Fruit fly (Drosophila melanogaster) whole organism, embryonic: Measurements from ENCODE around the gene CG1764.
A peak's percentile ranks its signal among the peaks of the same experiment; 100 is the strongest.

Experiments used
- Abd-B ChIP-seq: fragments of 200-800 bp; sonication (Bioruptor generic); optimal IDR thresholded peaks from 2 replicates; lab custom pipeline; 2018; ENCODE audit warnings: missing biosample characterization, mild to moderate bottlenecking, missing genetic modification characterization, moderate library complexity
- Atf3 ChIP-seq: fragments of 200-800 bp; sonication (Bioruptor generic); optimal IDR thresholded peaks from 3 replicates; lab custom pipeline; 2016; ENCODE audit warnings: missing biosample characterization, missing genetic modification characterization
- Bgb ChIP-seq: fragments of 200-800 bp; sonication (Bioruptor generic); IDR thresholded peaks from 2 replicates; pipeline ENCODE4 v1.3.6; 2022; ENCODE audit warnings: missing biosample characterization, missing genetic modification characterization; ENCODE audit not compliant: partially characterized antibody
- Bteb2 ChIP-seq: fragments of 200-800 bp; sonication (Bioruptor generic); optimal IDR thresholded peaks from 2 replicates; lab custom pipeline; 2016; ENCODE audit warnings: missing biosample characterization, missing genetic modification characterization
- CG10462 ChIP-seq: fragments of 200-800 bp; sonication (Bioruptor generic); optimal IDR thresholded peaks from 2 replicates; lab custom pipeline; 2016; ENCODE audit warnings: missing biosample characterization, missing genetic modification characterization
- CG11560 ChIP-seq: fragments of 200-800 bp; sonication (Bioruptor generic); IDR thresholded peaks from 3 replicates; pipeline ENCODE4 v1.3.6; 2022; ENCODE audit warnings: missing biosample characterization, missing genetic modification characterization
- CG2116 ChIP-seq: fragments of 200-800 bp; sonication (Bioruptor generic); optimal IDR thresholded peaks from 3 replicates; lab custom pipeline; 2018; ENCODE audit warnings: missing biosample characterization, mild to moderate bottlenecking, missing genetic modification characterization
- CG2120 ChIP-seq: fragments of 200-800 bp; sonication (Bioruptor generic); optimal IDR thresholded peaks from 3 replicates; lab custom pipeline; 2016; ENCODE audit warnings: missing biosample characterization, missing genetic modification characterization
- CG3065 ChIP-seq: fragments of 200-800 bp; sonication (Bioruptor generic); optimal IDR thresholded peaks from 2 replicates; lab custom pipeline; 2016; ENCODE audit warnings: missing biosample characterization, missing genetic modification characterization
- CG34224 ChIP-seq: fragments of 200-800 bp; sonication (Bioruptor generic); IDR thresholded peaks from 3 replicates; pipeline ENCODE4 v1.3.6; 2022; ENCODE audit warnings: missing biosample characterization, missing genetic modification characterization; ENCODE audit not compliant: partially characterized antibody
- CG3838 ChIP-seq: fragments of 200-800 bp; sonication (Bioruptor generic); optimal IDR thresholded peaks from 3 replicates; lab custom pipeline; 2016; ENCODE audit warnings: missing biosample characterization, missing genetic modification characterization
- CG3995 ChIP-seq: fragments of 200-800 bp; sonication (Bioruptor generic); optimal IDR thresholded peaks from 3 replicates; lab custom pipeline; 2016; ENCODE audit warnings: missing biosample characterization, missing genetic modification characterization
- CG42726 ChIP-seq: fragments of 200-800 bp; sonication (Bioruptor generic); IDR thresholded peaks from 2 replicates; pipeline ENCODE4 v1.3.6; 2022; ENCODE audit warnings: missing biosample characterization, missing genetic modification characterization; ENCODE audit not compliant: partially characterized antibody
- CG43689 ChIP-seq: fragments of 200-800 bp; sonication (Bioruptor generic); IDR thresholded peaks from 2 replicates; pipeline ENCODE4 v1.3.6; 2022; ENCODE audit warnings: missing biosample characterization, missing genetic modification characterization
- CG4404 ChIP-seq: fragments of 200-800 bp; sonication (Bioruptor generic); IDR thresholded peaks from 2 replicates; pipeline ENCODE4 v1.3.6; 2022; ENCODE audit warnings: missing biosample characterization, missing genetic modification characterization
- CG4424 ChIP-seq: fragments of 200-800 bp; sonication (Bioruptor generic); optimal IDR thresholded peaks from 3 replicates; lab custom pipeline; 2016; ENCODE audit warnings: missing biosample characterization, missing genetic modification characterization
- CG6175 ChIP-seq: fragments of 200-800 bp; sonication (Bioruptor generic); IDR thresholded peaks from 3 replicates; pipeline ENCODE4 v1.3.6; 2022; ENCODE audit warnings: missing biosample characterization, missing genetic modification characterization
- CG6254 ChIP-seq: fragments of 200-800 bp; sonication (Bioruptor generic); optimal IDR thresholded peaks from 3 replicates; lab custom pipeline; 2017; ENCODE audit warnings: mild to moderate bottlenecking, missing biosample characterization, missing genetic modification reagents, missing genetic modification characterization
- CG7745 ChIP-seq: fragments of 200-800 bp; sonication (Bioruptor generic); optimal IDR thresholded peaks from 2 replicates; lab custom pipeline; 2018; ENCODE audit warnings: missing biosample characterization, mild to moderate bottlenecking, missing genetic modification characterization, moderate library complexity
- CG7928 ChIP-seq: fragments of 200-800 bp; sonication (Bioruptor generic); optimal IDR thresholded peaks from 2 replicates; lab custom pipeline; 2017; ENCODE audit warnings: missing biosample characterization, mild to moderate bottlenecking, missing genetic modification characterization
- CG7963 ChIP-seq: fragments of 200-800 bp; sonication (Bioruptor generic); IDR thresholded peaks from 3 replicates; pipeline ENCODE4 v1.3.6; 2022; ENCODE audit warnings: missing biosample characterization, missing genetic modification characterization; ENCODE audit not compliant: partially characterized antibody
- CG8290 ChIP-seq, 3 experiments: fragments of 200-800 bp; sonication (Bioruptor generic); optimal IDR thresholded peaks; 2 replicates each; lab custom pipeline; 2016 to 2019; ENCODE audit warnings: missing biosample characterization in 3 of 3, missing genetic modification characterization in 3 of 3, mild to moderate bottlenecking in 2 of 3, moderate library complexity in 1 of 3
- CG8924 ChIP-seq: fragments of 200-800 bp; optimal IDR thresholded peaks from 3 replicates; lab custom pipeline; 2019; ENCODE audit warnings: missing biosample characterization, mild to moderate bottlenecking, missing genetic modification characterization, moderate library complexity
- CG9609 ChIP-seq: fragments of 200-800 bp; sonication (Bioruptor generic); optimal IDR thresholded peaks from 3 replicates; lab custom pipeline; 2016; ENCODE audit warnings: missing biosample characterization, missing genetic modification characterization
- CTCF ChIP-seq: fragments of 200-800 bp; sonication (Bioruptor generic); optimal IDR thresholded peaks from 2 replicates; lab custom pipeline; 2017; ENCODE audit warnings: missing biosample characterization, mild to moderate bottlenecking, missing genetic modification characterization, moderate library complexity
- E2f1 ChIP-seq: fragments of 200-800 bp; sonication (Bioruptor generic); IDR thresholded peaks from 2 replicates; pipeline ENCODE4 v1.3.6; 2022; ENCODE audit warnings: missing biosample characterization, missing genetic modification characterization
- HLH4C ChIP-seq: fragments of 200-800 bp; sonication (Bioruptor generic); IDR thresholded peaks from 3 replicates; pipeline ENCODE4 v1.3.6; 2022; ENCODE audit warnings: missing biosample characterization, missing genetic modification characterization; ENCODE audit not compliant: partially characterized antibody
- HmgZ ChIP-seq: fragments of 200-800 bp; sonication (Bioruptor generic); optimal IDR thresholded peaks from 2 replicates; lab custom pipeline; 2018; ENCODE audit warnings: missing biosample characterization, mild to moderate bottlenecking, missing genetic modification characterization
- Pdp1 ChIP-seq, 2 experiments: fragments of 200-800 bp; sonication (Bioruptor generic); optimal IDR thresholded peaks; 3 replicates each; lab custom pipeline; 2016; ENCODE audit warnings: missing biosample characterization in 2 of 2, missing genetic modification characterization in 2 of 2, mild to moderate bottlenecking in 1 of 2, moderate library complexity in 1 of 2
- Rfx ChIP-seq: fragments of 200-800 bp; sonication (Bioruptor generic); IDR thresholded peaks from 2 replicates; pipeline ENCODE4 v1.3.6; 2022; ENCODE audit warnings: missing biosample characterization, missing genetic modification characterization
- Sin3A ChIP-seq: fragments of >200 bp; optimal IDR thresholded peaks from 2 replicates; lab custom pipeline; 2018
- cad ChIP-seq: fragments of >200 bp; optimal IDR thresholded peaks from 2 replicates; lab custom pipeline; 2017; ENCODE audit warnings: missing biosample characterization, missing genetic modification characterization
- cas ChIP-seq: fragments of 200-800 bp; sonication (Bioruptor generic); IDR thresholded peaks from 2 replicates; pipeline ENCODE4 v1.3.6; 2022; ENCODE audit warnings: missing biosample characterization, missing genetic modification characterization
- chinmo ChIP-seq: fragments of 200-800 bp; sonication (Bioruptor generic); IDR thresholded peaks from 4 replicates; pipeline ENCODE4 v1.3.6; 2022; ENCODE audit warnings: missing biosample characterization, missing genetic modification characterization; ENCODE audit not compliant: partially characterized antibody
- fd3F ChIP-seq: fragments of 200-800 bp; sonication (Bioruptor generic); optimal IDR thresholded peaks from 2 replicates; lab custom pipeline; 2018; ENCODE audit warnings: missing biosample characterization, mild to moderate bottlenecking, missing genetic modification characterization, moderate library complexity
- gcm ChIP-seq: fragments of 200-800 bp; sonication (Bioruptor generic); optimal IDR thresholded peaks from 2 replicates; lab custom pipeline; 2019; ENCODE audit warnings: missing biosample characterization, mild to moderate bottlenecking, missing genetic modification characterization, moderate library complexity
- gfzf ChIP-seq: fragments of 200-800 bp; sonication (Bioruptor generic); optimal IDR thresholded peaks from 2 replicates; lab custom pipeline; 2016; ENCODE audit warnings: missing biosample characterization, mild to moderate bottlenecking, missing genetic modification characterization, moderate library complexity
- gro ChIP-seq: fragments of 200-800 bp; sonication (Bioruptor generic); optimal IDR thresholded peaks from 2 replicates; lab custom pipeline; 2016; ENCODE audit warnings: missing biosample characterization, missing genetic modification characterization
- insv ChIP-seq, 2 experiments: fragments of 200-800 bp; sonication (Bioruptor generic); optimal IDR thresholded peaks; 3 replicates each; lab custom pipeline; 2016 to 2018; ENCODE audit warnings: missing biosample characterization in 2 of 2, missing genetic modification characterization in 2 of 2
- luna ChIP-seq: fragments of 200-800 bp; sonication (Bioruptor generic); optimal IDR thresholded peaks from 2 replicates; lab custom pipeline; 2016; ENCODE audit warnings: missing biosample characterization, missing genetic modification characterization
- nom ChIP-seq: fragments of 200-800 bp; sonication (Bioruptor generic); optimal IDR thresholded peaks from 2 replicates; lab custom pipeline; 2017; ENCODE audit warnings: missing biosample characterization, missing genetic modification characterization, mild to moderate bottlenecking, moderate library complexity, missing genetic modification reagents
- pan ChIP-seq, 4 experiments: fragments of >200 bp in 3 of 4; fragments of 200-800 bp in 1 of 4; sonication (Bioruptor generic) in 1 of 4; optimal IDR thresholded peaks in 3 of 4; IDR thresholded peaks in 1 of 4; 2 replicates each; pipeline versions ENCODE4 v1.3.6 to Lab custom; 2017 to 2022; ENCODE audit warnings: missing biosample characterization in 2 of 4, missing genetic modification characterization in 2 of 4, mixed read lengths in 1 of 4
- rib ChIP-seq: fragments of 200-800 bp; sonication (Bioruptor generic); IDR thresholded peaks from 2 replicates; pipeline ENCODE4 v1.3.6; 2022; ENCODE audit warnings: missing biosample characterization, missing genetic modification characterization
- sim ChIP-seq: fragments of 200-800 bp; sonication (Bioruptor generic); IDR thresholded peaks from 2 replicates; pipeline ENCODE4 v1.3.6; 2022; ENCODE audit warnings: missing biosample characterization, missing genetic modification characterization
- sima ChIP-seq: fragments of 200-800 bp; sonication (Bioruptor generic); optimal IDR thresholded peaks from 2 replicates; lab custom pipeline; 2016; ENCODE audit warnings: missing biosample characterization, missing genetic modification characterization
- slp2 ChIP-seq: fragments of 200-800 bp; sonication (Bioruptor generic); optimal IDR thresholded peaks from 2 replicates; lab custom pipeline; 2016; ENCODE audit warnings: missing biosample characterization, missing genetic modification characterization
- sob ChIP-seq: fragments of 200-800 bp; sonication (Bioruptor generic); IDR thresholded peaks from 2 replicates; pipeline ENCODE4 v1.3.6; 2022; ENCODE audit warnings: missing biosample characterization, missing genetic modification characterization
- toy ChIP-seq: fragments of 200-800 bp; sonication (Bioruptor generic); IDR thresholded peaks from 2 replicates; pipeline ENCODE4 v1.3.6; 2022; ENCODE audit warnings: missing biosample characterization, missing genetic modification characterization
- zfh1 ChIP-seq: fragments of 200-800 bp; sonication (Bioruptor generic); IDR thresholded peaks from 3 replicates; pipeline ENCODE4 v1.3.6; 2022; ENCODE audit warnings: missing biosample characterization, missing genetic modification characterization

The CG1764 gene

DNA sequence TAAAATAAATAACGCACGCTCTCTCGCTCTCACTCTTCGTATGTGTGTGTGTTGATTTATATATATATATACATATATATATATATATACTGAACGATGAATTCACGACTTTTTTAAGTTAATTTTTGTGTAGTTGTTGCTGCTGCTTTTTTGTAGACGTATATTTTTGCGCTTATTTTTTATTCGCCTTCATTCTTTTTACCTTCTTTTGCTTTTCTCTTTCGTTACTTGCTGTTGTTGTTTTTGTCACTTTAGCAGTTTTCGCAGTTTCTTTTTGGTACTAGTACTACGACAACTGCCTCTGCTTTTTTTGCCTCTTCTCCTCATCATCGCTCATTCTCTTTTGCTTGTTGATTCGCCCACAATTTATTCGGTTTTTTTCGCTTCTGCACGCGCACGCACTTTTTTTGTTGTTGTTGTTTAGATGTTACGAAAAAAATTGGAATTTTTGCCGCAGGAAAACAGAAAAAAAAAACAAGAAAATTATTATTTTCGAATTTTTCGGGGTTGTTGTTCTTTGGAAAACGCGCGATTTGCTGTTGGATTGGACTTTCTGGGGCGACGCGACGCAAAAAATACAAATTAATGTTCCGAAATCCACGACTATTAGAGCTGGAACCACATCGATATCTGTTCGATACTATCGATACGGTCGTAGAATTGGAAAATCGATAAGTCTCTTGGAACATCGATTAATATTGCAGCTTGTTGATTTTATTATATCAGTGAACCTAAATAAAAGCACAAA lies 17.0 kb downstream of the CG1764 start, which contains the start of the genes HDAC4 and CG15743 (continued):
- TF ChIP-seq toy (no peak), CG2120 (GFP tag; lab: Kevin White, UChicago) (peak; percentile 8), CG8924 (tag; lab: Kevin White, UChicago) (peak; percentile 8), HLH4C (GFP tag; lab: Robert Waterston, UW) (peak; percentile 91), rib (0 out of 2 replicates have a peak, but pooled peaks have one; percentile 33), CG3838 (GFP tag; lab: Kevin White, UChicago) (no peak), cas (GFP tag; lab: Robert Waterston, UW) (no peak), Bgb (peak; percentile 89), pan (optimal IDR thresholded peaks at IDR 0.05; lab: Kevin White, UChicago) (no peak), pan (GFP tag; optimal IDR thresholded peaks at IDR 0.05 in 1 of 2, IDR thresholded peaks at IDR 0.05 in 1 of 2) (no peak), sima (GFP tag; lab: Kevin White, UChicago) (no peak), CG42726 (GFP tag; lab: Robert Waterston, UW) (peak; percentile 64; the same call in 1 of the 2 replicates), Bteb2 (GFP tag; lab: Kevin White, UChicago) (no peak), E2f1 (GFP tag; lab: Robert Waterston, UW) (no peak), CG43689 (GFP tag; lab: Robert Waterston, UW) (no peak), CG8290 (GFP tag; optimal IDR thresholded peaks at IDR 0.05; lab: Kevin White, UChicago) (peak; percentile 59), CG8290 (tag; optimal IDR thresholded peaks at IDR 0.05; lab: Kevin White, UChicago) (peak in 1 of 2 experiments; percentile 83), sob (GFP tag; lab: Robert Waterston, UW) (no peak), slp2 (GFP tag; lab: Kevin White, UChicago) (no peak), zfh1 (0 out of 3 replicates have a peak, but pooled peaks have one; percentile 39), gro (GFP tag; lab: Kevin White, UChicago) (peak; percentile 24), CTCF (no peak), Pdp1 (GFP tag; optimal IDR thresholded peaks at IDR 0.05; lab: Kevin White, UChicago) (peak; percentile 21 to 38), Sin3A (lab: Kevin White, UChicago) (peak; percentile 15), CG3065 (no peak), nom (GFP tag; lab: Kevin White, UChicago) (peak; percentile 37), CG34224 (GFP tag; lab: Robert Waterston, UW) (peak; percentile 90), fd3F (GFP tag; lab: Kevin White, UChicago) (no peak), CG10462 (GFP tag; lab: Kevin White, UChicago) (no peak), luna (GFP tag; lab: Kevin White, UChicago) (no peak), chinmo (peak; percentile 82; the same call in 1 of the 4 replicates), CG2116 (GFP tag; lab: Kevin White, UChicago) (peak; percentile 78), CG4424 (GFP tag; lab: Kevin White, UChicago) (no peak), CG7928 (GFP tag; lab: Kevin White, UChicago) (no peak), HmgZ (tag; lab: Kevin White, UChicago) (no peak), CG3995 (peak; percentile 10), insv (GFP tag; optimal IDR thresholded peaks at IDR 0.05; lab: Kevin White, UChicago) (peak in 1 of 2 experiments; percentile 85), Atf3 (no peak), Rfx (GFP tag; lab: Robert Waterston, UW) (peak; percentile 19; the same call in 1 of the 2 replicates), CG7745 (tag; lab: Kevin White, UChicago) (no peak), gfzf (peak; percentile 36), gcm (GFP tag; lab: Kevin White, UChicago) (no peak), cad (no peak), CG4404 (GFP tag; lab: Robert Waterston, UW) (no peak), CG9609 (GFP tag; lab: Kevin White, UChicago) (no peak), CG6175 (GFP tag; lab: Robert Waterston, UW) (no peak), sim (GFP tag; lab: Robert Waterston, UW) (no peak), Abd-B (GFP tag; lab: Kevin White, UChicago) (no peak), CG7963 (GFP tag; lab: Robert Waterston, UW) (peak; percentile 81), CG6254 (GFP tag; lab: Kevin White, UChicago) (no peak), CG11560 (tag; lab: Robert Waterston, UW) (no peak)
